Fruit fly (Drosophila melanogaster): Measurements from ENCODE around the gene Cpr35B.

Cpr35B gene

dm6 chr2L:14399326-14399725, 25.7 kb downstream of the Cpr35B start (continued):
- TF ChIP-seq Fer1 (GFP tag; optimal IDR thresholded peaks at IDR 0.05) (peak; percentile 48), CG10543 (GFP tag; optimal IDR thresholded peaks at IDR 0.05) (peak; percentile 58), Ada2b (GFP tag; IDR thresholded peaks at IDR 0.05) (no peak), CG12071 (GFP tag; optimal IDR thresholded peaks at IDR 0.05) (peak; percentile 12), lilli (GFP tag; optimal IDR thresholded peaks at IDR 0.05) (peak; percentile 17), CG7556 (GFP tag; optimal IDR thresholded peaks at IDR 0.05) (no peak), CG15514 (GFP tag; optimal IDR thresholded peaks at IDR 0.05) (peak; percentile 7), Xrp1 (GFP tag; IDR thresholded peaks at IDR 0.05) (peak; percentile 16; the same call in 1 of the 2 replicates), eyg (GFP tag; optimal IDR thresholded peaks at IDR 0.05) (peak; percentile 36), nau (GFP tag; optimal IDR thresholded peaks at IDR 0.05) (peak; percentile 19), CG3281 (GFP tag; optimal IDR thresholded peaks at IDR 0.05) (peak; percentile 45), sug (tag; optimal IDR thresholded peaks at IDR 0.05) (peak; percentile 4), Atf6 (GFP tag; IDR thresholded peaks at IDR 0.05) (peak; percentile 66), schlank (tag; optimal IDR thresholded peaks at IDR 0.05) (peak; percentile 3), zfh2 (GFP tag; optimal IDR thresholded peaks at IDR 0.05) (no peak), ap (GFP tag; IDR thresholded peaks at IDR 0.05) (no peak), cwo (GFP tag; optimal IDR thresholded peaks at IDR 0.05) (peak; percentile 52), HHEX (GFP tag; optimal IDR thresholded peaks at IDR 0.05) (peak; percentile 25), CG14014 (GFP tag; IDR thresholded peaks at IDR 0.05) (0 out of 2 replicates have a peak, but pooled peaks have one; percentile 16), CG16779 (GFP tag; IDR thresholded peaks at IDR 0.05) (0 out of 2 replicates have a peak, but pooled peaks have one; percentile 31), CG15269 (tag; optimal IDR thresholded peaks at IDR 0.05) (peak; percentile 25), Rfx (GFP tag; IDR thresholded peaks at IDR 0.05) (peak; percentile 32; the same call in 1 of the 2 replicates), Adf1 (GFP tag; IDR thresholded peaks at IDR 0.05) (0 out of 2 replicates have a peak, but pooled peaks have one; percentile 20), CG13296 (GFP tag; optimal IDR thresholded peaks at IDR 0.05) (peak; percentile 50), CG13624 (GFP tag; optimal IDR thresholded peaks at IDR 0.05) (peak; percentile 9), gro (GFP tag; optimal IDR thresholded peaks at IDR 0.05) (peak; percentile 5), lab (GFP tag; optimal IDR thresholded peaks at IDR 0.05) (peak; percentile 73), chinmo (GFP tag; IDR thresholded peaks at IDR 0.05; ENCODE audit: partially characterized antibody) (0 out of 4 replicates have a peak, but pooled peaks have one; percentile 55), PHDP (tag; optimal IDR thresholded peaks at IDR 0.05) (peak; percentile 2), Med (GFP tag) (peak; percentile 82), mam (GFP tag; optimal IDR thresholded peaks at IDR 0.05) (no peak), CG4328 (GFP tag; optimal IDR thresholded peaks at IDR 0.05) (peak; percentile 40), gsb (GFP tag; IDR thresholded peaks at IDR 0.05) (0 out of 2 replicates have a peak, but pooled peaks have one; percentile 40), mirr (GFP tag; optimal IDR thresholded peaks at IDR 0.05) (peak; percentile 69)

dm6 chr2L:14398562-14398961, 26.4 kb downstream of the Cpr35B start:
- TF ChIP-seq al (GFP tag; IDR thresholded peaks at IDR 0.05), result no peak
- TF ChIP-seq esg (GFP tag; conservative IDR thresholded peaks at IDR 0.05), result no peak
- no peak for TF ChIP-seq CG32532 (GFP tag; IDR thresholded peaks at IDR 0.05)
- TF ChIP-seq CG15601 (tag; optimal IDR thresholded peaks at IDR 0.05), result peak; percentile 8
- TF ChIP-seq CG17568 (GFP tag; optimal IDR thresholded peaks at IDR 0.05), result peak; percentile 33
- peak; percentile 6 for TF ChIP-seq gsb-n (tag; optimal IDR thresholded peaks at IDR 0.05)
- TF ChIP-seq pros (GFP tag; optimal IDR thresholded peaks at IDR 0.05), result no peak
- peak; percentile 3 for TF ChIP-seq CG15514 (GFP tag; optimal IDR thresholded peaks at IDR 0.05)
- TF ChIP-seq CG3847 (GFP tag; IDR thresholded peaks at IDR 0.05), result no peak
- peak; percentile 7 for TF ChIP-seq CG10209 (GFP tag; optimal IDR thresholded peaks at IDR 0.05)
- TF ChIP-seq gce (GFP tag; IDR thresholded peaks at IDR 0.05), result no peak
- TF ChIP-seq CG3726 (GFP tag; IDR thresholded peaks at IDR 0.05), result no peak
- TF ChIP-seq usp (GFP tag; optimal IDR thresholded peaks at IDR 0.05), result no peak
- no peak for TF ChIP-seq MTF-1 (GFP tag; optimal IDR thresholded peaks at IDR 0.05; ENCODE audit: borderline replicate concordance)
- TF ChIP-seq Vsx1 (GFP tag; optimal IDR thresholded peaks at IDR 0.05), result peak; percentile 48
- peak; percentile 7 for TF ChIP-seq gem (tag; optimal IDR thresholded peaks at IDR 0.05)
- peak; percentile 3 for TF ChIP-seq CG10431 (GFP tag; optimal IDR thresholded peaks at IDR 0.05)
- TF ChIP-seq ATbp (GFP tag; optimal IDR thresholded peaks at IDR 0.05), result peak; percentile 42
- peak; percentile 10 for TF ChIP-seq PHDP (tag; optimal IDR thresholded peaks at IDR 0.05)

Data from whole organism, embryonic.